Worm (Caenorhabditis elegans): ENCODE results near the gene F53H8.3.

The F53H8.3 gene

DNA sequence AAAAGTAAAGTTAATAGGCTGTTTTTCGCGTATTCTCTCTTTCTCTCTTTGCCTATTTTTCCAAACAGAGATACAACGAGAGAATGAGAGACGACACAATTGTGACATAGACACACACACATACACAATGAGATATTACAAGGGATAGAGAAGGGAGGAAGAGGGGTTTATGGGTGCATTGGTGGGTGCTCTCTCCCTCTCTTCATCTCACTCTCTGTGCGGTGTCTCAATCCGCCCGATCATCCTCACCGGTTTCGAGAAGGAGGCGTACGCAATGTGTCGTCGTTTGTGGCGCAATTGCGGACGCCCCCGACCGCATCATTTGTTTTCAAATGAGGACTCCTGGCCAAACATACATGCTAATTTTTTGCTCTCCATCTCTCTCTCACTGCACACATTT, 11.1 kb downstream of the F53H8.3 start (continued):
- TF ChIP-seq lin-35 (GFP tag; optimal IDR thresholded peaks at IDR 0.05) = peak; percentile 78 to 84
- no peak for TF ChIP-seq nhr-84 (tag; optimal IDR thresholded peaks at IDR 0.05)
- TF ChIP-seq unc-86 (tag; optimal IDR thresholded peaks at IDR 0.05) = peak; percentile 94
- TF ChIP-seq zag-1 (tag; optimal IDR thresholded peaks at IDR 0.05) = peak; percentile 99

DNA sequence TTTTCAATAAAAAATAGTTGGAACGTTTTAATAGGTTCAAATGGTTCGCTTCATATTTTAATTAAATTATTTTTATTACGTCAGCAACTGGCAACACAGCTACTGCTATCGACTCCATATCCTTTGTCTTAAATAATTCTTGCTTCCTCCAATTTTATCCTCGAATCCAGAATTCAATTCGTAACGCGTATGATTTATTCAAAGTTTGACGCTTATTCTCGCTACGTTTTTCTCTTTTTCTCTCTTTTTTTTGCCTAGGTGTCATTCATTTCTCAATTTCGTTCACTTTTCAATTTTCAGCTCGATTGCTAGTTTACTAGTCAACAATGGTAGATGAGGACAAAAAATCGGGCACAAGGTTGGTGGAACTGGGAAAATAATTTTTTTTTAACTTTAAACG, 12.1 kb downstream of the F53H8.3 start, which contains the start of gene arr-1:
Gene arr-1, plus strand, starts transcription at position 301 of the 400 bp plus-strand sequence.
- TF ChIP-seq lir-3 (tag; optimal IDR thresholded peaks at IDR 0.05; ENCODE audit: poor library complexity) (no peak), alr-1 (tag; optimal IDR thresholded peaks at IDR 0.05; ENCODE audit: borderline replicate concordance) (no peak), nhr-47 (tag; optimal IDR thresholded peaks at IDR 0.05) (no peak), sptf-1 (tag; optimal IDR thresholded peaks at IDR 0.05) (no peak), fkh-8 (tag; optimal IDR thresholded peaks at IDR 0.05) (no peak), pag-3 (tag; optimal IDR thresholded peaks at IDR 0.05; ENCODE audit: borderline replicate concordance, insufficient read depth) (no peak), tlp-1 (tag; optimal IDR thresholded peaks at IDR 0.05) (no peak), irx-1 (tag; optimal IDR thresholded peaks at IDR 0.05) (no peak), ceh-88 (GFP tag; IDR thresholded peaks at IDR 0.05) (no peak), unc-98 (GFP tag; IDR thresholded peaks at IDR 0.05) (no peak), unc-30 (tag; optimal IDR thresholded peaks at IDR 0.05) (no peak), unc-130 (tag; optimal IDR thresholded peaks at IDR 0.05) (no peak), sox-4 (tag; optimal IDR thresholded peaks at IDR 0.05) (no peak), ceh-82 (tag; optimal IDR thresholded peaks at IDR 0.05) (no peak), pqm-1 (tag; optimal IDR thresholded peaks at IDR 0.05) (no peak), mdl-1 (tag; optimal IDR thresholded peaks at IDR 0.05) (no peak), jun-1 (tag; optimal IDR thresholded peaks at IDR 0.05) (no peak), mab-9 (GFP tag; IDR thresholded peaks at IDR 0.05) (no peak), snu-23 (GFP tag; optimal IDR thresholded peaks at IDR 0.05) (no peak), nhr-85 (tag) (no peak)

DNA sequence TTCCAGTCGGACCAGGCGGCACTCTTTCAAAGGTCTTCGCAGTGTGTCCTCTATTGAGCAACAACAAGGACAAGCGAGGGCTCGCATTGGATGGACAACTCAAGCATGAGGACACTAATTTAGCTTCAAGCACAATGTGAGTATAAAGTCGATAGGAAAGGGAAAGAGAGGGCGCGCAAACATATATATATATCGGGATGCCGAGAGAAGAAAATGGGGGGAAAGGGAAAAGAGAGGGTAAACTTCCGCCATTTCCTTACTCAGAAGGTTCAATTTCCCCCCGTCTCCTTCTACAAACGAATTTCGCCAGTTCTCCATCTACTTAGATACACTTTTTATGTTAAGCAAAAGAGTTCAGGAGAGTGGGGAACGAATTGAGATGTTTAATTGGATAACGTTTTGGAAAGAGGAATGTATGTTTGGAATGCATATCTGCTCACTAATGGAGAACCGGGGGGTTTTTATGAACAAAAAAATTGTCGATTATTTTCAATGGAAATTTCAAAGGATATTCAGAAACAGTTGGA, 14.3 kb downstream of the F53H8.3 start:
- TF ChIP-seq isw-1 (GFP tag; IDR thresholded peaks at IDR 0.05) (no peak), nhr-71 (tag; optimal IDR thresholded peaks at IDR 0.05) (peak; percentile 26), lin-35 (GFP tag; optimal IDR thresholded peaks at IDR 0.05) (peak in 1 of 2 experiments; percentile 1), dpl-1 (GFP tag; optimal IDR thresholded peaks at IDR 0.05) (no peak), lin-15B (tag; optimal IDR thresholded peaks at IDR 0.05) (no peak), swsn-7 (tag; optimal IDR thresholded peaks at IDR 0.05) (no peak), lsy-2 (tag; optimal IDR thresholded peaks at IDR 0.05) (no peak), ceh-82 (tag; optimal IDR thresholded peaks at IDR 0.05) (peak in 1 of 3 experiments; percentile 16), tbx-2 (tag; optimal IDR thresholded peaks at IDR 0.05) (peak; percentile 2), ceh-8 (GFP tag; optimal IDR thresholded peaks at IDR 0.05) (no peak), F16B12.6 (tag; optimal IDR thresholded peaks at IDR 0.05) (no peak), ets-5 (GFP tag; IDR thresholded peaks at IDR 0.05) (no peak), tlp-1 (tag; optimal IDR thresholded peaks at IDR 0.05) (no peak), mef-2 (tag; optimal IDR thresholded peaks at IDR 0.05) (no peak), unc-130 (tag; optimal IDR thresholded peaks at IDR 0.05) (no peak), nhr-47 (tag; optimal IDR thresholded peaks at IDR 0.05) (peak; percentile 19), alr-1 (tag; optimal IDR thresholded peaks at IDR 0.05; ENCODE audit: borderline replicate concordance) (no peak), unc-86 (tag; optimal IDR thresholded peaks at IDR 0.05) (peak; percentile 23), ceh-63 (GFP tag; optimal IDR thresholded peaks at IDR 0.05) (no peak), lin-14 (GFP tag; optimal IDR thresholded peaks at IDR 0.05) (peak; percentile 78), sup-37 (GFP tag; optimal IDR thresholded peaks at IDR 0.05) (no peak), C04F5.9 (tag; optimal IDR thresholded peaks at IDR 0.05) (no peak)

Data from whole organism, L1 larva.